Fruit fly (Drosophila melanogaster): Measurements from ENCODE around the gene CG8745.

CG8745 gene

dm6 chr3L:13865484-13865883, 1.2 kb downstream of the CG8745 start:
- TF ChIP-seq sv (GFP tag; optimal IDR thresholded peaks at IDR 0.05) (no peak), rgr (GFP tag; optimal IDR thresholded peaks at IDR 0.05) (no peak), jim (GFP tag; optimal IDR thresholded peaks at IDR 0.05) (no peak), CG9705 (GFP tag; optimal IDR thresholded peaks at IDR 0.05) (no peak), fru (GFP tag; optimal IDR thresholded peaks at IDR 0.05) (no peak), psq (GFP tag; optimal IDR thresholded peaks at IDR 0.05) (no peak), OdsH (GFP tag; optimal IDR thresholded peaks at IDR 0.05) (no peak), Dfd (GFP tag; optimal IDR thresholded peaks at IDR 0.05) (no peak), tai (GFP tag; optimal IDR thresholded peaks at IDR 0.05) (no peak)

dm6 chr3L:13864568-13864967, 2.1 kb downstream of the CG8745 start:
- no peak for TF ChIP-seq Rel (GFP tag; optimal IDR thresholded peaks at IDR 0.05)
- TF ChIP-seq Rel (tag; optimal IDR thresholded peaks at IDR 0.05), result peak; percentile 52
- TF ChIP-seq Dfd (GFP tag; optimal IDR thresholded peaks at IDR 0.05), result no peak
- TF ChIP-seq psq (GFP tag; optimal IDR thresholded peaks at IDR 0.05), result no peak

- TF ChIP-seq sv (GFP tag; optimal IDR thresholded peaks at IDR 0.05), result no peak
- no peak for TF ChIP-seq sage (GFP tag; optimal IDR thresholded peaks at IDR 0.05)
- no peak for TF ChIP-seq CG9705 (GFP tag; optimal IDR thresholded peaks at IDR 0.05)
- TF ChIP-seq fru (GFP tag; optimal IDR thresholded peaks at IDR 0.05), result no peak
- TF ChIP-seq Dif (GFP tag; optimal IDR thresholded peaks at IDR 0.05; ENCODE audit: partially characterized antibody), result no peak
- TF ChIP-seq tai (GFP tag; optimal IDR thresholded peaks at IDR 0.05), result no peak
- TF ChIP-seq GATAd (GFP tag; optimal IDR thresholded peaks at IDR 0.05), result no peak
- no peak for TF ChIP-seq ey (GFP tag; optimal IDR thresholded peaks at IDR 0.05)
- TF ChIP-seq dl (GFP tag; optimal IDR thresholded peaks at IDR 0.05; ENCODE audit: insufficient read depth in 1 of 2, partially characterized antibody in 2 of 2), result no peak
- TF ChIP-seq lola (GFP tag; optimal IDR thresholded peaks at IDR 0.05), result no peak
These were observed 3.3 kb downstream of the CG8745 start for dm6 chr3L:13863365-13863775.

- TF ChIP-seq Myc (optimal IDR thresholded peaks at IDR 0.05) (no peak), Hnf4 (GFP tag; optimal IDR thresholded peaks at IDR 0.05) (peak; percentile 37), pan (optimal IDR thresholded peaks at IDR 0.05) (no peak), dl (GFP tag; optimal IDR thresholded peaks at IDR 0.05; ENCODE audit: insufficient read depth in 1 of 2, partially characterized antibody in 2 of 2) (no peak), fru (GFP tag; optimal IDR thresholded peaks at IDR 0.05) (peak; percentile 65), Mio (GFP tag; optimal IDR thresholded peaks at IDR 0.05) (peak; percentile 11), jim (GFP tag; optimal IDR thresholded peaks at IDR 0.05) (no peak), Abd-B (GFP tag; optimal IDR thresholded peaks at IDR 0.05) (no peak), CG32264 (GFP tag; optimal IDR thresholded peaks at IDR 0.05) (no peak), Hr83 (GFP tag; optimal IDR thresholded peaks at IDR 0.05; ENCODE audit: poor library complexity, severe bottlenecking) (no peak), brk (GFP tag; optimal IDR thresholded peaks at IDR 0.05) (no peak), dmrt93B (GFP tag; optimal IDR thresholded peaks at IDR 0.05) (no peak), lola (GFP tag; optimal IDR thresholded peaks at IDR 0.05) (no peak), usp (GFP tag; optimal IDR thresholded peaks at IDR 0.05) (no peak), psq (GFP tag; optimal IDR thresholded peaks at IDR 0.05) (peak; percentile 2), Jra (GFP tag; optimal IDR thresholded peaks at IDR 0.05) (no peak), sage (GFP tag; optimal IDR thresholded peaks at IDR 0.05) (no peak), CrebA (GFP tag; optimal IDR thresholded peaks at IDR 0.05; ENCODE audit: borderline replicate concordance) (no peak), woc (GFP tag; optimal IDR thresholded peaks at IDR 0.05) (no peak), Hr78 (GFP tag; optimal IDR thresholded peaks at IDR 0.05) (no peak), Rel (GFP tag; optimal IDR thresholded peaks at IDR 0.05) (no peak), Rel (tag; optimal IDR thresholded peaks at IDR 0.05) (peak; percentile 23), Dif (GFP tag; optimal IDR thresholded peaks at IDR 0.05; ENCODE audit: partially characterized antibody) (peak; percentile 53), N (GFP tag; optimal IDR thresholded peaks at IDR 0.05) (no peak), Dfd (GFP tag; optimal IDR thresholded peaks at IDR 0.05) (no peak), dsf (GFP tag; optimal IDR thresholded peaks at IDR 0.05; ENCODE audit: borderline replicate concordance) (no peak), ey (GFP tag; optimal IDR thresholded peaks at IDR 0.05) (peak; percentile 57), Sp1 (GFP tag; optimal IDR thresholded peaks at IDR 0.05) (peak; percentile 25), OdsH (GFP tag; optimal IDR thresholded peaks at IDR 0.05) (peak; percentile 51), GATAd (GFP tag; optimal IDR thresholded peaks at IDR 0.05) (no peak), tai (GFP tag; optimal IDR thresholded peaks at IDR 0.05) (no peak), h (GFP tag; optimal IDR thresholded peaks at IDR 0.05) (peak; percentile 64), foxo (GFP tag; optimal IDR thresholded peaks at IDR 0.05) (peak in 1 of 2 experiments; percentile 78), CG9705 (GFP tag; optimal IDR thresholded peaks at IDR 0.05) (no peak), br (GFP tag; optimal IDR thresholded peaks at IDR 0.05) (peak; percentile 51), Vsx2 (GFP tag; optimal IDR thresholded peaks at IDR 0.05; ENCODE audit: partially characterized antibody) (no peak), HLH106 (tag; optimal IDR thresholded peaks at IDR 0.05) (peak; percentile 28), sv (GFP tag; optimal IDR thresholded peaks at IDR 0.05) (peak; percentile 60), rgr (GFP tag; optimal IDR thresholded peaks at IDR 0.05) (peak; percentile 57)
These were observed 4.3 kb downstream of the CG8745 start for dm6 chr3L:13862403-13862802.
